Worm (Caenorhabditis elegans): ENCODE results near the gene ran-2.

ce11 chrIII:7953208-7953607, 19.9 kb downstream of the ran-2 start, which contains the start of gene let-754:
- no peak for TF ChIP-seq ceh-82 (tag; optimal IDR thresholded peaks at IDR 0.05)
- TF ChIP-seq dmd-4 (tag; optimal IDR thresholded peaks at IDR 0.05) = no peak
- no peak for TF ChIP-seq lin-11 (tag; optimal IDR thresholded peaks at IDR 0.05)
- no peak for TF ChIP-seq ceh-16 (tag; optimal IDR thresholded peaks at IDR 0.05)
- no peak for TF ChIP-seq alr-1 (tag; optimal IDR thresholded peaks at IDR 0.05)
- TF ChIP-seq nhr-23 (tag; optimal IDR thresholded peaks at IDR 0.05) = no peak
- TF ChIP-seq zag-1 (tag; optimal IDR thresholded peaks at IDR 0.05) = no peak
- TF ChIP-seq aly-2 (tag; optimal IDR thresholded peaks at IDR 0.05) = no peak
- TF ChIP-seq ama-1 (optimal IDR thresholded peaks at IDR 0.05) = no peak
- TF ChIP-seq ZK546.5 (tag; optimal IDR thresholded peaks at IDR 0.05) = no peak
- TF ChIP-seq egl-27 (tag; optimal IDR thresholded peaks at IDR 0.05) = no peak

Data from whole organism, L2 larva.